Fruit fly (Drosophila melanogaster) whole organism, embryonic: ENCODE data around the gene Cyp4ac2.

Source experiments
- Bteb2 ChIP-seq: fragments of 200-800 bp; sonication (Bioruptor generic); optimal IDR thresholded peaks from 2 replicates; lab custom pipeline; 2016; ENCODE audit warnings: missing biosample characterization, missing genetic modification characterization
- CG11085 ChIP-seq: fragments of 200-800 bp; sonication (Bioruptor generic); IDR thresholded peaks from 2 replicates; pipeline ENCODE4 v1.3.6; 2022; ENCODE audit warnings: missing biosample characterization, missing genetic modification characterization
- CG11456 ChIP-seq: fragments of 200-800 bp; sonication (Bioruptor generic); IDR thresholded peaks from 3 replicates; pipeline ENCODE4 v1.3.6; 2022; ENCODE audit warnings: missing biosample characterization, missing genetic modification characterization
- CG1603 ChIP-seq: fragments of 200-800 bp; sonication (Bioruptor generic); optimal IDR thresholded peaks from 2 replicates; lab custom pipeline; 2019; ENCODE audit warnings: missing biosample characterization, mild to moderate bottlenecking, missing genetic modification characterization, moderate library complexity
- CG17359 ChIP-seq: fragments of 200-800 bp; sonication (Bioruptor generic); optimal IDR thresholded peaks from 3 replicates; lab custom pipeline; 2018; ENCODE audit warnings: missing biosample characterization, mild to moderate bottlenecking, missing genetic modification characterization, moderate library complexity
- CG17361 ChIP-seq: fragments of 200-800 bp; sonication (Bioruptor generic); IDR thresholded peaks from 3 replicates; pipeline ENCODE4 v1.3.6; 2022; ENCODE audit warnings: missing biosample characterization, missing genetic modification characterization
- CG17829 ChIP-seq: fragments of 200-800 bp; optimal IDR thresholded peaks from 2 replicates; lab custom pipeline; 2019; ENCODE audit warnings: missing biosample characterization, mild to moderate bottlenecking, missing genetic modification characterization, moderate library complexity
- CG18262 ChIP-seq: fragments of 200-800 bp; optimal IDR thresholded peaks from 3 replicates; lab custom pipeline; 2019; ENCODE audit warnings: missing biosample characterization, mild to moderate bottlenecking, missing genetic modification characterization, moderate library complexity
- CG2199 ChIP-seq: fragments of 200-800 bp; sonication (Bioruptor generic); IDR thresholded peaks from 3 replicates; pipeline ENCODE4 v1.3.6; 2022; ENCODE audit warnings: missing biosample characterization, missing genetic modification characterization
- CG30431 ChIP-seq: fragments of 200-800 bp; sonication (Bioruptor generic); optimal IDR thresholded peaks from 2 replicates; lab custom pipeline; 2017; ENCODE audit warnings: missing biosample characterization, missing genetic modification characterization
- CG3065 ChIP-seq: fragments of 200-800 bp; sonication (Bioruptor generic); optimal IDR thresholded peaks from 2 replicates; lab custom pipeline; 2016; ENCODE audit warnings: missing biosample characterization, missing genetic modification characterization
- CG31441 ChIP-seq: fragments of 200-800 bp; sonication (Bioruptor generic); IDR thresholded peaks from 2 replicates; pipeline ENCODE4 v1.3.6; 2022; ENCODE audit warnings: missing biosample characterization, missing genetic modification characterization
- CG6272 ChIP-seq: fragments of 200-800 bp; sonication (Bioruptor generic); IDR thresholded peaks from 2 replicates; pipeline ENCODE4 v1.3.6; 2022; ENCODE audit warnings: missing biosample characterization, missing genetic modification characterization
- CG6689 ChIP-seq: fragments of 200-800 bp; sonication (Bioruptor generic); IDR thresholded peaks from 2 replicates; pipeline ENCODE4 v1.3.6; 2022; ENCODE audit warnings: missing biosample characterization, missing genetic modification characterization
- CG8359 ChIP-seq: fragments of 200-800 bp; sonication (Bioruptor generic); optimal IDR thresholded peaks from 2 replicates; lab custom pipeline; 2017; ENCODE audit warnings: missing biosample characterization, mild to moderate bottlenecking, missing genetic modification characterization, borderline replicate concordance
- CG9437 ChIP-seq: fragments of 200-800 bp; sonication (Bioruptor generic); optimal IDR thresholded peaks from 2 replicates; lab custom pipeline; 2018; ENCODE audit warnings: missing biosample characterization, mild to moderate bottlenecking, missing genetic modification characterization
- D ChIP-seq, 2 experiments: fragments of 200-800 bp in 1 of 2; fragments of >200 bp in 1 of 2; sonication (Bioruptor generic) in 1 of 2; optimal IDR thresholded peaks; 2 replicates in 1 of 2; 3 replicates in 1 of 2; lab custom pipeline; 2017; ENCODE audit warnings: mild to moderate bottlenecking in 1 of 2, missing biosample characterization in 1 of 2, missing genetic modification characterization in 1 of 2, missing genetic modification reagents in 1 of 2
- Dad ChIP-seq: fragments of 200-800 bp; sonication (Bioruptor generic); optimal IDR thresholded peaks from 3 replicates; lab custom pipeline; 2016; ENCODE audit warnings: missing biosample characterization, missing genetic modification characterization
- Deaf1 ChIP-seq: fragments of 200-800 bp; optimal IDR thresholded peaks from 3 replicates; lab custom pipeline; 2019; ENCODE audit warnings: missing biosample characterization, mild to moderate bottlenecking, missing genetic modification characterization, moderate library complexity
- Dip2 ChIP-seq: fragments of 200-800 bp; sonication (Bioruptor generic); IDR thresholded peaks from 2 replicates; pipeline ENCODE4 v1.3.6; 2022; ENCODE audit warnings: missing biosample characterization, missing genetic modification characterization
- Doc3 ChIP-seq: fragments of 200-800 bp; sonication (Bioruptor generic); IDR thresholded peaks from 3 replicates; pipeline ENCODE4 v1.3.6; 2022; ENCODE audit warnings: missing biosample characterization, missing genetic modification characterization; ENCODE audit not compliant: partially characterized antibody
- Dref ChIP-seq: fragments of 200-800 bp; sonication (Bioruptor generic); IDR thresholded peaks from 2 replicates; pipeline ENCODE4 v1.3.6; 2022; ENCODE audit warnings: missing biosample characterization, missing genetic modification characterization
- Lpt ChIP-seq: fragments of >200 bp; optimal IDR thresholded peaks from 2 replicates; lab custom pipeline; 2018; ENCODE audit warnings: missing biosample characterization, missing genetic modification characterization
- Med ChIP-seq: fragments of 200-800 bp; sonication (Bioruptor generic); peaks from one replicate; lab custom pipeline; 2016; ENCODE audit warnings: missing biosample characterization, missing genetic modification characterization, mild to moderate bottlenecking, inconsistent platforms, moderate library complexity
- Rfx ChIP-seq: fragments of 200-800 bp; sonication (Bioruptor generic); IDR thresholded peaks from 2 replicates; pipeline ENCODE4 v1.3.6; 2022; ENCODE audit warnings: missing biosample characterization, missing genetic modification characterization
- Scr ChIP-seq: fragments of 200-800 bp; sonication (Bioruptor generic); IDR thresholded peaks from 2 replicates; pipeline ENCODE4 v1.3.6; 2022; ENCODE audit warnings: missing biosample characterization, missing genetic modification characterization; ENCODE audit not compliant: partially characterized antibody
- Sox100B ChIP-seq: fragments of 200-800 bp; sonication (Bioruptor generic); optimal IDR thresholded peaks from 3 replicates; lab custom pipeline; 2018; ENCODE audit warnings: missing biosample characterization, mild to moderate bottlenecking, missing genetic modification characterization
- YL-1 ChIP-seq: fragments of 200-800 bp; sonication (Bioruptor generic); optimal IDR thresholded peaks from 3 replicates; lab custom pipeline; 2017; ENCODE audit warnings: missing biosample characterization, mild to moderate bottlenecking, missing genetic modification characterization
- bsh ChIP-seq, 2 experiments: fragments of 200-800 bp; sonication (Bioruptor generic); optimal IDR thresholded peaks; 2 replicates each; lab custom pipeline; 2017 to 2018; ENCODE audit warnings: mild to moderate bottlenecking in 2 of 2, missing biosample characterization in 2 of 2, missing genetic modification characterization in 2 of 2, moderate library complexity in 1 of 2
- cas ChIP-seq: fragments of 200-800 bp; sonication (Bioruptor generic); IDR thresholded peaks from 2 replicates; pipeline ENCODE4 v1.3.6; 2022; ENCODE audit warnings: missing biosample characterization, missing genetic modification characterization
- corto ChIP-seq: fragments of 200-800 bp; sonication (Bioruptor generic); optimal IDR thresholded peaks from 2 replicates; lab custom pipeline; 2016; ENCODE audit warnings: missing biosample characterization, mild to moderate bottlenecking, missing genetic modification characterization, moderate library complexity
- dysf ChIP-seq: fragments of 200-800 bp; sonication (Bioruptor generic); IDR thresholded peaks from 3 replicates; pipeline ENCODE4 v1.3.6; 2022; ENCODE audit warnings: missing biosample characterization, missing genetic modification characterization
- ftz-f1 ChIP-seq: fragments of 200-800 bp; sonication (Bioruptor generic); optimal IDR thresholded peaks from 2 replicates; lab custom pipeline; 2016; ENCODE audit warnings: missing biosample characterization, missing genetic modification characterization
- fu2 ChIP-seq: fragments of 200-800 bp; sonication (Bioruptor generic); optimal IDR thresholded peaks from 2 replicates; lab custom pipeline; 2016; ENCODE audit warnings: missing biosample characterization, missing genetic modification characterization
- gem ChIP-seq: fragments of 200-800 bp; sonication (Bioruptor generic); optimal IDR thresholded peaks from 2 replicates; lab custom pipeline; 2019; ENCODE audit warnings: missing biosample characterization, mild to moderate bottlenecking, missing genetic modification characterization, moderate library complexity
- hbn ChIP-seq: fragments of 200-800 bp; sonication (Bioruptor generic); IDR thresholded peaks from 2 replicates; pipeline ENCODE4 v1.3.6; 2022; ENCODE audit warnings: missing biosample characterization, missing genetic modification characterization; ENCODE audit not compliant: partially characterized antibody
- lmd ChIP-seq: fragments of 200-800 bp; sonication (Bioruptor generic); IDR thresholded peaks from 2 replicates; pipeline ENCODE4 v1.3.6; 2022; ENCODE audit warnings: missing biosample characterization, missing genetic modification characterization
- lola ChIP-seq, 3 experiments: fragments of >200 bp in 2 of 3; fragments of 200-800 bp in 1 of 3; sonication (Bioruptor generic) in 1 of 3; optimal IDR thresholded peaks; 2 replicates each; lab custom pipeline; 2017 to 2019; ENCODE audit warnings: missing biosample characterization in 3 of 3, missing genetic modification characterization in 3 of 3, mild to moderate bottlenecking in 1 of 3, moderate library complexity in 1 of 3
- luna ChIP-seq: fragments of 200-800 bp; sonication (Bioruptor generic); optimal IDR thresholded peaks from 2 replicates; lab custom pipeline; 2016; ENCODE audit warnings: missing biosample characterization, missing genetic modification characterization
- nau ChIP-seq: fragments of 200-800 bp; sonication (Bioruptor generic); optimal IDR thresholded peaks from 3 replicates; lab custom pipeline; 2017; ENCODE audit warnings: missing biosample characterization, mild to moderate bottlenecking, missing genetic modification characterization, missing genetic modification reagents
- org-1 ChIP-seq: fragments of 200-800 bp; sonication (Bioruptor generic); optimal IDR thresholded peaks from 2 replicates; lab custom pipeline; 2017; ENCODE audit warnings: missing biosample characterization, missing genetic modification characterization
- repo ChIP-seq: fragments of 200-800 bp; sonication (Bioruptor generic); optimal IDR thresholded peaks from 2 replicates; lab custom pipeline; 2016; ENCODE audit warnings: missing biosample characterization, missing genetic modification characterization
- slou ChIP-seq: fragments of 200-800 bp; sonication (Bioruptor generic); optimal IDR thresholded peaks from 3 replicates; lab custom pipeline; 2016; ENCODE audit warnings: missing biosample characterization, missing genetic modification characterization
- tna ChIP-seq: fragments of 200-800 bp; sonication (Bioruptor generic); IDR thresholded peaks from 2 replicates; pipeline ENCODE4 v1.3.6; 2022; ENCODE audit warnings: missing biosample characterization, missing genetic modification characterization; ENCODE audit not compliant: partially characterized antibody
- ttk ChIP-seq: fragments of 200-800 bp; sonication (Bioruptor generic); IDR thresholded peaks from 2 replicates; pipeline ENCODE4 v2.1.2; 2022; ENCODE audit warnings: missing biosample characterization, missing genetic modification characterization
- twi ChIP-seq: fragments of 200-800 bp; optimal IDR thresholded peaks from 2 replicates; lab custom pipeline; 2019; ENCODE audit warnings: missing biosample characterization, mild to moderate bottlenecking, missing genetic modification characterization, moderate library complexity

Gene Cyp4ac2

dm6 chr2L:5254105-5254711, 12.0 kb upstream of the Cyp4ac2 start (continued):
- TF ChIP-seq CG18262 (tag; lab: Kevin White, UChicago) (peak; percentile 23), corto (GFP tag; lab: Kevin White, UChicago) (peak; percentile 82), gem (tag; lab: Kevin White, UChicago) (peak; percentile 29), CG30431 (peak; percentile 8), CG2199 (no peak), CG31441 (GFP tag; lab: Robert Waterston, UW) (peak; percentile 26; the same call in 1 of the 2 replicates), bsh (GFP tag; optimal IDR thresholded peaks at IDR 0.05; lab: Kevin White, UChicago) (peak; percentile 57 to 79), repo (GFP tag; lab: Kevin White, UChicago) (no peak), lola (GFP tag; optimal IDR thresholded peaks at IDR 0.05; lab: Kevin White, UChicago) (peak in 1 of 3 experiments; percentile 8), D (optimal IDR thresholded peaks at IDR 0.05; lab: Kevin White, UChicago) (no peak), D (GFP tag; optimal IDR thresholded peaks at IDR 0.05; lab: Kevin White, UChicago) (peak; percentile 6), CG17359 (peak; percentile 6), CG11085 (GFP tag; lab: Robert Waterston, UW) (no peak), CG8359 (GFP tag; lab: Kevin White, UChicago) (peak; percentile 8), Med (GFP tag; lab: Kevin White, UChicago) (peak; percentile 56), CG1603 (peak; percentile 52), Dip2 (GFP tag; lab: Robert Waterston, UW) (no peak), hbn (GFP tag; lab: Robert Waterston, UW) (no peak)
- TF ChIP-seq, all 482 proteins: peak for 34

- TF ChIP-seq nau (GFP tag; lab: Kevin White, UChicago) (peak; percentile 37), Sox100B (GFP tag; lab: Kevin White, UChicago) (peak; percentile 46), CG17829 (tag; lab: Kevin White, UChicago) (no peak), YL-1 (GFP tag; lab: Kevin White, UChicago) (peak; percentile 49), CG6689 (GFP tag; lab: Robert Waterston, UW) (peak; percentile 33), CG11456 (GFP tag; lab: Robert Waterston, UW) (no peak), CG9437 (GFP tag; lab: Kevin White, UChicago) (peak; percentile 23), org-1 (GFP tag; lab: Kevin White, UChicago) (peak; percentile 57), CG3065 (GFP tag; lab: Kevin White, UChicago) (peak; percentile 33), lmd (GFP tag; lab: Robert Waterston, UW) (peak; percentile 19; the same call in 1 of the 2 replicates), Lpt (GFP tag; lab: Kevin White, UChicago) (no peak), fu2 (GFP tag; lab: Kevin White, UChicago) (no peak), bsh (GFP tag; optimal IDR thresholded peaks at IDR 0.05; lab: Kevin White, UChicago) (peak in 1 of 2 experiments; percentile 71), CG17361 (GFP tag; lab: Robert Waterston, UW) (no peak; the same call in 2 of the 3 replicates), slou (no peak), Dref (GFP tag; lab: Robert Waterston, UW) (no peak), tna (no peak), Scr (GFP tag; lab: Robert Waterston, UW) (no peak), cas (GFP tag; lab: Robert Waterston, UW) (no peak), Dad (GFP tag; lab: Kevin White, UChicago) (no peak), CG6272 (GFP tag; lab: Robert Waterston, UW) (no peak), ftz-f1 (GFP tag; lab: Kevin White, UChicago) (no peak), luna (GFP tag; lab: Kevin White, UChicago) (no peak), ttk (GFP tag; lab: Robert Waterston, UW) (0 out of 2 replicates have a peak, but pooled peaks have one; percentile 11), twi (tag; lab: Kevin White, UChicago) (peak; percentile 66), lola (GFP tag; optimal IDR thresholded peaks at IDR 0.05; lab: Kevin White, UChicago) (peak in 1 of 3 experiments; percentile 69), Deaf1 (tag; lab: Kevin White, UChicago) (no peak), Rfx (GFP tag; lab: Robert Waterston, UW) (no peak), dysf (GFP tag; lab: Robert Waterston, UW) (peak; percentile 50; the same call in 1 of the 3 replicates), Doc3 (GFP tag; lab: Robert Waterston, UW) (no peak), Bteb2 (no peak), Dip2 (GFP tag; lab: Robert Waterston, UW) (no peak)
Measured at dm6 chr2L:5256036-5256846, 10.0 kb upstream of the Cyp4ac2 start.
